Worm (Caenorhabditis elegans) whole organism, L4/young adult: ENCODE results near the gene T02B11.4.

Source experiments
- dao-5 ChIP-seq: sonication (generic microtip); optimal IDR thresholded peaks from 2 replicates; lab custom pipeline; 2016; ENCODE audit warnings: missing genotype, missing genetic modification characterization, moderate library complexity, missing compliant biosample characterization
- him-1 ChIP-seq: sonication (generic microtip); optimal IDR thresholded peaks from 2 replicates; lab custom pipeline; 2016; ENCODE audit warnings: missing genotype, missing genetic modification reagents, missing genetic modification characterization, missing compliant biosample characterization

ce11 chrV:854966-855365 is 16.0 kb downstream of the T02B11.4 start, which contains the start of gene K09C6.9:
- no peak for TF ChIP-seq dao-5 (tag; lab: Kevin White, UChicago)
- TF ChIP-seq him-1 (tag; lab: Kevin White, UChicago), result no peak
